Fruit fly (Drosophila melanogaster) whole organism, embryonic: ENCODE data around the gene Kdsr.

Source experiments
- Abd-B ChIP-seq: fragments of 200-800 bp; sonication (Bioruptor generic); optimal IDR thresholded peaks from 2 replicates; lab custom pipeline; 2018; ENCODE audit warnings: missing biosample characterization, mild to moderate bottlenecking, missing genetic modification characterization, moderate library complexity
- Ada2b ChIP-seq: fragments of 200-800 bp; sonication (Bioruptor generic); IDR thresholded peaks from 2 replicates; pipeline ENCODE4 v1.3.6; 2022; ENCODE audit warnings: missing biosample characterization, missing genetic modification characterization
- Atf3 ChIP-seq: fragments of 200-800 bp; sonication (Bioruptor generic); optimal IDR thresholded peaks from 3 replicates; lab custom pipeline; 2016; ENCODE audit warnings: missing biosample characterization, missing genetic modification characterization
- Bgb ChIP-seq: fragments of 200-800 bp; sonication (Bioruptor generic); IDR thresholded peaks from 2 replicates; pipeline ENCODE4 v1.3.6; 2022; ENCODE audit warnings: missing biosample characterization, missing genetic modification characterization; ENCODE audit not compliant: partially characterized antibody
- CG10431 ChIP-seq: fragments of 200-800 bp; sonication (Bioruptor generic); optimal IDR thresholded peaks from 3 replicates; lab custom pipeline; 2018; ENCODE audit warnings: missing biosample characterization, mild to moderate bottlenecking, missing genetic modification characterization
- CG10565 ChIP-seq: fragments of 200-800 bp; sonication (Bioruptor generic); optimal IDR thresholded peaks from 3 replicates; lab custom pipeline; 2016; ENCODE audit warnings: missing biosample characterization, mild to moderate bottlenecking, missing genetic modification characterization
- CG12744 ChIP-seq: fragments of 200-800 bp; sonication (Bioruptor generic); optimal IDR thresholded peaks from 2 replicates; lab custom pipeline; 2016; ENCODE audit warnings: missing biosample characterization, missing genetic modification characterization
- CG13624 ChIP-seq: fragments of 200-800 bp; sonication (Bioruptor generic); optimal IDR thresholded peaks from 2 replicates; lab custom pipeline; 2016; ENCODE audit warnings: missing biosample characterization, missing genetic modification characterization
- CG13894 ChIP-seq: fragments of 200-800 bp; sonication (Bioruptor generic); optimal IDR thresholded peaks from 3 replicates; lab custom pipeline; 2018; ENCODE audit warnings: missing biosample characterization, mild to moderate bottlenecking, missing genetic modification characterization, moderate library complexity
- CG14014 ChIP-seq: fragments of 200-800 bp; sonication (Bioruptor generic); IDR thresholded peaks from 2 replicates; pipeline ENCODE4 v1.3.6; 2022; ENCODE audit warnings: missing biosample characterization, missing genetic modification characterization
- CG17359 ChIP-seq: fragments of 200-800 bp; sonication (Bioruptor generic); optimal IDR thresholded peaks from 3 replicates; lab custom pipeline; 2018; ENCODE audit warnings: missing biosample characterization, mild to moderate bottlenecking, missing genetic modification characterization, moderate library complexity
- CG17912 ChIP-seq: fragments of 200-800 bp; sonication (Bioruptor generic); optimal IDR thresholded peaks from 2 replicates; lab custom pipeline; 2018; ENCODE audit warnings: missing biosample characterization, mild to moderate bottlenecking, missing genetic modification characterization
- CG18599 ChIP-seq: fragments of 200-800 bp; sonication (Bioruptor generic); optimal IDR thresholded peaks from 3 replicates; lab custom pipeline; 2017; ENCODE audit warnings: missing biosample characterization, missing genetic modification characterization, mild to moderate bottlenecking, moderate library complexity, missing genetic modification reagents
- CG34422 ChIP-seq: fragments of 200-800 bp; sonication (Bioruptor generic); IDR thresholded peaks from 3 replicates; pipeline ENCODE4 v1.3.6; 2022; ENCODE audit warnings: missing biosample characterization, missing genetic modification characterization
- CG3847 ChIP-seq: fragments of 200-800 bp; sonication (Bioruptor generic); IDR thresholded peaks from 2 replicates; pipeline ENCODE4 v1.3.6; 2022; ENCODE audit warnings: missing biosample characterization, missing genetic modification characterization
- CG42726 ChIP-seq: fragments of 200-800 bp; sonication (Bioruptor generic); IDR thresholded peaks from 2 replicates; pipeline ENCODE4 v1.3.6; 2022; ENCODE audit warnings: missing biosample characterization, missing genetic modification characterization; ENCODE audit not compliant: partially characterized antibody
- CG4617 ChIP-seq: fragments of 200-800 bp; sonication (Bioruptor generic); optimal IDR thresholded peaks from 3 replicates; lab custom pipeline; 2016; ENCODE audit warnings: missing biosample characterization, missing genetic modification characterization, borderline replicate concordance
- CG6791 ChIP-seq: fragments of 200-800 bp; sonication (Bioruptor generic); IDR thresholded peaks from 3 replicates; pipeline ENCODE4 v1.3.6; 2022; ENCODE audit warnings: missing biosample characterization, missing genetic modification characterization; ENCODE audit not compliant: partially characterized antibody
- CG8765 ChIP-seq: fragments of 200-800 bp; sonication (Bioruptor generic); IDR thresholded peaks from 2 replicates; pipeline ENCODE4 v1.3.6; 2022; ENCODE audit warnings: missing biosample characterization, missing genetic modification characterization
- CG9215 ChIP-seq: fragments of 200-800 bp; sonication (Bioruptor generic); IDR thresholded peaks from 2 replicates; pipeline ENCODE4 v1.3.6; 2022; ENCODE audit warnings: missing biosample characterization, missing genetic modification characterization
- CrebB ChIP-seq: fragments of 200-800 bp; sonication (Bioruptor generic); optimal IDR thresholded peaks from 3 replicates; lab custom pipeline; 2018; ENCODE audit warnings: missing biosample characterization, mild to moderate bottlenecking, missing genetic modification characterization
- Dip2 ChIP-seq: fragments of 200-800 bp; sonication (Bioruptor generic); IDR thresholded peaks from 2 replicates; pipeline ENCODE4 v1.3.6; 2022; ENCODE audit warnings: missing biosample characterization, missing genetic modification characterization
- E2f2 ChIP-seq: fragments of 200-800 bp; sonication (Bioruptor generic); IDR thresholded peaks from 2 replicates; pipeline ENCODE4 v1.3.6; 2022; ENCODE audit warnings: missing biosample characterization, missing genetic modification characterization
- Fer2 ChIP-seq: fragments of 200-800 bp; sonication (Bioruptor generic); optimal IDR thresholded peaks from 2 replicates; lab custom pipeline; 2018; ENCODE audit warnings: missing biosample characterization, mild to moderate bottlenecking, missing genetic modification characterization, moderate library complexity
- HmgD ChIP-seq: fragments of 200-800 bp; sonication (Bioruptor generic); optimal IDR thresholded peaks from 3 replicates; lab custom pipeline; 2016; ENCODE audit warnings: missing biosample characterization, missing genetic modification characterization
- Lhr ChIP-seq: fragments of 200-800 bp; sonication (Bioruptor generic); optimal IDR thresholded peaks from 3 replicates; lab custom pipeline; 2017; ENCODE audit warnings: mild to moderate bottlenecking, missing biosample characterization, missing genetic modification reagents, missing genetic modification characterization
- Ssrp ChIP-seq: fragments of 200-800 bp; sonication (Bioruptor generic); optimal IDR thresholded peaks from 2 replicates; lab custom pipeline; 2018; ENCODE audit warnings: missing biosample characterization, mild to moderate bottlenecking, missing genetic modification characterization, moderate library complexity
- Taf1 ChIP-seq: fragments of 200-800 bp; sonication (Bioruptor generic); IDR thresholded peaks from 2 replicates; pipeline ENCODE4 v1.3.6; 2022; ENCODE audit warnings: missing biosample characterization, missing genetic modification characterization
- Xbp1 ChIP-seq: fragments of 200-800 bp; sonication (Bioruptor generic); optimal IDR thresholded peaks from 3 replicates; lab custom pipeline; 2016; ENCODE audit warnings: missing biosample characterization, mild to moderate bottlenecking, missing genetic modification characterization
- ab ChIP-seq: fragments of 200-800 bp; sonication (Bioruptor generic); optimal IDR thresholded peaks from 2 replicates; lab custom pipeline; 2016; ENCODE audit warnings: missing biosample characterization, missing genetic modification characterization
- amos ChIP-seq: fragments of 200-800 bp; sonication (Bioruptor generic); IDR thresholded peaks from 2 replicates; pipeline ENCODE4 v1.3.6; 2022; ENCODE audit warnings: missing biosample characterization, missing genetic modification characterization; ENCODE audit not compliant: partially characterized antibody
- ato ChIP-seq: fragments of 200-800 bp; sonication (Bioruptor generic); IDR thresholded peaks from 2 replicates; pipeline ENCODE4 v1.3.6; 2022; ENCODE audit warnings: missing biosample characterization, missing genetic modification characterization; ENCODE audit not compliant: partially characterized antibody
- cad ChIP-seq: fragments of >200 bp; optimal IDR thresholded peaks from 2 replicates; lab custom pipeline; 2017; ENCODE audit warnings: missing biosample characterization, missing genetic modification characterization
- chinmo ChIP-seq: fragments of 200-800 bp; sonication (Bioruptor generic); IDR thresholded peaks from 4 replicates; pipeline ENCODE4 v1.3.6; 2022; ENCODE audit warnings: missing biosample characterization, missing genetic modification characterization; ENCODE audit not compliant: partially characterized antibody
- gfzf ChIP-seq: fragments of 200-800 bp; sonication (Bioruptor generic); optimal IDR thresholded peaks from 2 replicates; lab custom pipeline; 2016; ENCODE audit warnings: missing biosample characterization, mild to moderate bottlenecking, missing genetic modification characterization, moderate library complexity
- hbn ChIP-seq: fragments of 200-800 bp; sonication (Bioruptor generic); IDR thresholded peaks from 2 replicates; pipeline ENCODE4 v1.3.6; 2022; ENCODE audit warnings: missing biosample characterization, missing genetic modification characterization; ENCODE audit not compliant: partially characterized antibody
- oc ChIP-seq: fragments of 200-800 bp; sonication (Bioruptor generic); optimal IDR thresholded peaks from 2 replicates; lab custom pipeline; 2018; ENCODE audit warnings: missing biosample characterization, mild to moderate bottlenecking, missing genetic modification characterization, moderate library complexity
- odd ChIP-seq: fragments of 200-800 bp; sonication (Bioruptor generic); optimal IDR thresholded peaks from 2 replicates; lab custom pipeline; 2017; ENCODE audit warnings: missing biosample characterization, mild to moderate bottlenecking, missing genetic modification characterization
- prd ChIP-seq, 3 experiments: fragments of >200 bp in 2 of 3; fragments of 200-800 bp in 1 of 3; sonication (Bioruptor generic) in 1 of 3; optimal IDR thresholded peaks in 2 of 3; IDR thresholded peaks in 1 of 3; 2 replicates in 2 of 3; 3 replicates in 1 of 3; pipeline versions ENCODE4 v1.3.6 to Lab custom; 2017 to 2022; ENCODE audit warnings: missing biosample characterization in 1 of 3, missing genetic modification characterization in 1 of 3
- repo ChIP-seq: fragments of 200-800 bp; sonication (Bioruptor generic); optimal IDR thresholded peaks from 2 replicates; lab custom pipeline; 2016; ENCODE audit warnings: missing biosample characterization, missing genetic modification characterization
- scrt ChIP-seq: fragments of 200-800 bp; sonication (Bioruptor generic); optimal IDR thresholded peaks from 2 replicates; lab custom pipeline; 2018; ENCODE audit warnings: missing biosample characterization, mild to moderate bottlenecking, missing genetic modification characterization, moderate library complexity
- sens-2 ChIP-seq: fragments of 200-800 bp; sonication (Bioruptor generic); IDR thresholded peaks from 2 replicates; pipeline ENCODE4 v1.3.6; 2022; ENCODE audit warnings: missing biosample characterization, missing genetic modification characterization
- shn ChIP-seq: fragments of 200-800 bp; sonication (Bioruptor generic); optimal IDR thresholded peaks from 3 replicates; lab custom pipeline; 2016; ENCODE audit warnings: missing biosample characterization, missing genetic modification characterization
- trh ChIP-seq: fragments of 200-800 bp; sonication (Bioruptor generic); optimal IDR thresholded peaks from 2 replicates; lab custom pipeline; 2016; ENCODE audit warnings: missing biosample characterization, missing genetic modification characterization
- vvl ChIP-seq: fragments of 200-800 bp; sonication (Bioruptor generic); IDR thresholded peaks from 2 replicates; pipeline ENCODE4 v1.3.6; 2022; ENCODE audit warnings: missing biosample characterization, missing genetic modification characterization
- wdn ChIP-seq: fragments of 200-800 bp; sonication (Bioruptor generic); IDR thresholded peaks from 2 replicates; pipeline ENCODE4 v1.3.6; 2022; ENCODE audit warnings: missing biosample characterization, missing genetic modification characterization
- zen ChIP-seq: fragments of 200-800 bp; sonication (Bioruptor generic); optimal IDR thresholded peaks from 3 replicates; lab custom pipeline; 2018; ENCODE audit warnings: missing biosample characterization, mild to moderate bottlenecking, missing genetic modification characterization, moderate library complexity
- zfh1 ChIP-seq: fragments of 200-800 bp; sonication (Bioruptor generic); IDR thresholded peaks from 3 replicates; pipeline ENCODE4 v1.3.6; 2022; ENCODE audit warnings: missing biosample characterization, missing genetic modification characterization
- zfh2 ChIP-seq: fragments of 200-800 bp; sonication (Bioruptor generic); optimal IDR thresholded peaks from 2 replicates; lab custom pipeline; 2016; ENCODE audit warnings: missing biosample characterization, missing genetic modification characterization

Gene Kdsr

dm6 chr3R:25245052-25245813, 17.1 kb downstream of the Kdsr start, which contains the start of gene bam (continued):
- no peak for TF ChIP-seq oc
- TF ChIP-seq Xbp1 (GFP tag; lab: Kevin White, UChicago): no peak
- peak; percentile 84 for TF ChIP-seq Lhr (GFP tag; lab: Kevin White, UChicago)
- no peak for TF ChIP-seq CG9215 (GFP tag; lab: Robert Waterston, UW)
- TF ChIP-seq CrebB (tag; lab: Kevin White, UChicago): no peak
- no peak for TF ChIP-seq zen
- no peak for TF ChIP-seq ato
- peak; percentile 97 for TF ChIP-seq E2f2
- TF ChIP-seq prd (optimal IDR thresholded peaks at IDR 0.05; lab: Kevin White, UChicago): no peak
- TF ChIP-seq prd (GFP tag; IDR thresholded peaks at IDR 0.05; lab: Robert Waterston, UW): no peak
- TF ChIP-seq cad: no peak
- TF ChIP-seq CG12744 (GFP tag; lab: Kevin White, UChicago): no peak
- no peak for TF ChIP-seq zfh1 (GFP tag; lab: Robert Waterston, UW)
- peak; percentile 80 for TF ChIP-seq CG3847
- TF ChIP-seq amos (GFP tag; lab: Robert Waterston, UW): peak; percentile 42
- no peak for TF ChIP-seq CG34422
- TF ChIP-seq chinmo (GFP tag; lab: Robert Waterston, UW): no peak
- no peak for TF ChIP-seq CG13624 (GFP tag; lab: Kevin White, UChicago)
- TF ChIP-seq HmgD (GFP tag; lab: Kevin White, UChicago): no peak
- no peak for TF ChIP-seq Atf3
- no peak for TF ChIP-seq CG10431
- TF ChIP-seq trh (GFP tag; lab: Kevin White, UChicago): no peak
- no peak for TF ChIP-seq repo
- no peak for TF ChIP-seq Taf1 (GFP tag; lab: Robert Waterston, UW)
- 0 out of 3 replicates have a peak, but pooled peaks have one; percentile 47 for TF ChIP-seq CG6791
- TF ChIP-seq shn: no peak
- TF ChIP-seq scrt (GFP tag; lab: Kevin White, UChicago): no peak
- no peak for TF ChIP-seq wdn (GFP tag; lab: Robert Waterston, UW)
- peak; percentile 34 for TF ChIP-seq Ssrp (tag; lab: Kevin White, UChicago)
- TF ChIP-seq CG17912 (GFP tag; lab: Kevin White, UChicago): no peak
- no peak for TF ChIP-seq odd (GFP tag; lab: Kevin White, UChicago)
- TF ChIP-seq Bgb (GFP tag; lab: Robert Waterston, UW): peak; percentile 55; the same call in 1 of the 2 replicates
- no peak for TF ChIP-seq CG18599 (GFP tag; lab: Kevin White, UChicago)
- TF ChIP-seq vvl: no peak
- TF ChIP-seq Dip2: no peak
- TF ChIP-seq CG4617: no peak
- TF ChIP-seq CG17359 (tag; lab: Kevin White, UChicago): no peak
- TF ChIP-seq hbn (GFP tag; lab: Robert Waterston, UW): no peak
- TF ChIP-seq sens-2: no peak
- TF ChIP-seq CG10565 (GFP tag; lab: Kevin White, UChicago): no peak
- peak; percentile 27 for TF ChIP-seq CG13894 (tag; lab: Kevin White, UChicago)
- TF ChIP-seq Fer2: no peak
- TF ChIP-seq CG8765 (GFP tag; lab: Robert Waterston, UW): no peak
- TF ChIP-seq gfzf (GFP tag; lab: Kevin White, UChicago): peak; percentile 41
- TF ChIP-seq Ada2b: no peak
- no peak for TF ChIP-seq Abd-B (GFP tag; lab: Kevin White, UChicago)
- peak; percentile 56; the same call in 1 of the 2 replicates for TF ChIP-seq CG42726 (GFP tag; lab: Robert Waterston, UW)
- TF ChIP-seq ab (GFP tag; lab: Kevin White, UChicago): no peak
- TF ChIP-seq zfh2 (GFP tag; lab: Kevin White, UChicago): no peak
- no peak for TF ChIP-seq CG14014 (GFP tag; lab: Robert Waterston, UW)
